Worm (Caenorhabditis elegans) whole organism, L4/young adult: Measurements from ENCODE around the gene slc-25A18.2.

Source experiments
- W03F9.2 ChIP-seq: fragments of 150-350 bp; optimal IDR thresholded peaks from 2 replicates; lab custom pipeline; 2014; ENCODE audit warnings: missing biosample characterization, missing genetic modification characterization
- dao-5 ChIP-seq: sonication (generic microtip); optimal IDR thresholded peaks from 2 replicates; lab custom pipeline; 2016; ENCODE audit warnings: missing genotype, missing genetic modification characterization, moderate library complexity, missing compliant biosample characterization
- him-1 ChIP-seq: sonication (generic microtip); optimal IDR thresholded peaks from 2 replicates; lab custom pipeline; 2016; ENCODE audit warnings: missing genotype, missing genetic modification reagents, missing genetic modification characterization, missing compliant biosample characterization

slc-25A18.2 gene

DNA sequence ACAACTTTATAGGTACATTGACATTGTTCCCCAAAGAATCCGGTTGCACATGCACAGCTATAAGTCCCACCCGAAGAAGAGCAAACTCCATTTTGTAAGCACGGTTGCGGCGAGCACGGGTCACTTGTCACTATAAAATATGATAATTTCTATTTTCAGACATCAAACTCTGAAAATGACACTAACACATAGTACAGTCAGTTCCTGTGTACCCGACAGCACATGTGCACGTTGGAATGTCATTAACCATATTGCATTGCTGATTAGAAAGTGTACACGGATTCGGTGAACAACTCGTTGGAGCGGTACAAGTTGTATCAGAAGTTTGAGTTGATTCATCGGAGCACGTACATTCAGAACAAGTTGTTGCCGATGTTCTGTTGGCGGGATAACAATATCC is 22.4 kb downstream of the slc-25A18.2 start:
- no peak for TF ChIP-seq him-1 (tag; lab: Kevin White, UChicago)

ce11 chrIV:7497750-7498149 is 22.9 kb downstream of the slc-25A18.2 start, which contains the start of gene egas-4:
Gene egas-4 (minus strand): TSS chrIV:7497850.
- TF ChIP-seq dao-5 (tag; lab: Kevin White, UChicago), result no peak
- no peak for TF ChIP-seq him-1 (tag; lab: Kevin White, UChicago)
- TF ChIP-seq W03F9.2 (tag; lab: Kevin White, UChicago), result no peak

DNA sequence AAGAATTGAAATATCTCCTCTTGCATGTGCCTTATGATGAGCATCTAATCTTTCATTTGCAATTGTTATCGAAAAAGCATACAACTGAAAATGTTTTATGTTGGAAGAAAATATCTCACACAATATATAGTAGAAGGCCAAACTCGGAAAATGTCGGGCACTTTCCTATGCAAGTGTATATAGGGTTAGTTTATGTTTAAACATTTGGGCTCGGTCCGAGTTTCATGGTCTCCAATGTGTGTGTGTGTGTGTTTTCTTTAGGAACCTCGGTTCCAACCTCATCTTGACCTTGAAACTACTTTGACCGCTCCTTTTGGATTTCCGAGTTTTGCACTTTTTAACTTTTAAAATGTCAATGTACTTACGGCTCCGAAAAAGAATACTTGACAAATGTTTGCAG is 24.5 kb downstream of the slc-25A18.2 start:
- TF ChIP-seq him-1 (tag; lab: Kevin White, UChicago) (no peak), W03F9.2 (tag; lab: Kevin White, UChicago) (no peak), dao-5 (tag; lab: Kevin White, UChicago) (no peak)

DNA sequence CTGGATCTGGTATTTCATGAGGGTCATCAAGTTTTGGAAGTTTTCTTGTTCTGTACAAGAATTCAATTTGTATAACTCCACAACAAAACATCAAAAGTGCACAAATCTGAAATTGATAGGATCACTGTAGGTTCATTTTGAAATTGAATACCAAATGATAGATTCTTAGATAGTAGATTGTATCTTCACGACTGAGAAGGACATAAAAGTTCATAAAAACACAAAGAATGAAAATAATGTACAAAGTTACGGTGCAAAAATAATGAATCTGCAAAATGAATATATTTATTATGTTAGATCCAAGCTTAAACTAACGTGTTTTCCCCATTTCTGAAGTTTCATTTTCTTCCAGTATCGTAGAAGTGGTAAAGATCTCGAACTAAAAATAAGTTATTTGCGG is 26.1 kb downstream of the slc-25A18.2 start:
- TF ChIP-seq dao-5 (tag; lab: Kevin White, UChicago) (no peak), W03F9.2 (tag; lab: Kevin White, UChicago) (no peak), him-1 (tag; lab: Kevin White, UChicago) (no peak)

DNA sequence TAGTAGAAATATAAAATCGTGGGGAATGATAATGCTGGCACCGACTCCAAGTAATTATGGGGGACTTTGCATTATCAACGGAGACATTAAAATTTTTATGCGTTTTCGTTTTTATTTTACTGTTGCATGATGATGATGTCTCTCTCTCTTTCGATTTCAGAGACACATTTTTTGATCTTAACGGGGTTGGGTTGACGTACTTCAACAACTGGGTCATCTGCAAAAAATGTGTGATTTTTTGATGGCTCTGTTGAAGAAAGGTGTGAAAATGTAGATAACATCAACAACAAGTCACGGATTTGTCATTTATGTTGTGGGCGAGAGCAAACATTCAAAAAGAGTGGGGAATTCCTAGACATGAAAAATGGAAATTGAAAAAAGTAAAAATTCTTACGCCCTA is 26.5 kb downstream of the slc-25A18.2 start, which contains the start of gene F55G1.15:
TSS of gene F55G1.15 (minus strand) at position 101 of the 400 bp plus-strand sequence.
- TF ChIP-seq him-1 (tag; lab: Kevin White, UChicago) (no peak), W03F9.2 (tag; lab: Kevin White, UChicago) (no peak), dao-5 (tag; lab: Kevin White, UChicago) (no peak)

- TF ChIP-seq him-1 (tag; lab: Kevin White, UChicago) (no peak), W03F9.2 (tag; lab: Kevin White, UChicago) (no peak), dao-5 (tag; lab: Kevin White, UChicago) (no peak)
Measured at ce11 chrIV:7503322-7503721, 28.5 kb downstream of the slc-25A18.2 start, which contains the start of gene glt-6. Gene glt-6 (plus strand): TSS chrIV:7503622.

DNA sequence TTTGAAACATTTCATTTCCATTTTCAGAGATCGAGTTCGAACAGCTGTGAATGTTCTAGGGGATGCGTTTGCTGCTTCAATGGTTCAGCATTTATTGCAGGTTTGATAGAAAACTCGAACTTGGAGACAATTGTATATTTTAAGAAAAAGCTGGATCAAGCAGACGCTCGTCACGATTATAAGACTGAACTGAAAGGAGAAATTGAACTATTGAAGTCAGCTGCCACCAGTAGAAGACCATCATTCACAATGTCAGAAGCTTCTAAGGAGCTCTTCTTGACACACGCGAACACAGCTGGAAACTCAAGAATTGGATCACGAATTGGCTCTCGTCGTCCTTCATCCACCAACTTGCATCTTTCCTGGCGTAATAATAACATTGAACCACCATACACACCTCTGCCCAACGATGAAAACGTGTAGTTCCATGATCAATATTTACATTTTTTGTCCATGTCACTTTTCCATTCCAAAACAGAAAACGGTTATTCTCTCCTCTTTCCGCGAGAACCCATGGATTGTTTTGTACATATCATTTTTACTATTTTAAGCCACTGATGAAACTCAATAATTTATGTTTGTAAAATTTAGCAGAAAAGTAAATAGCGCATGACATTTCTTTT is 31.1 kb downstream of the slc-25A18.2 start:
- no peak for TF ChIP-seq him-1 (tag; lab: Kevin White, UChicago)
- no peak for TF ChIP-seq dao-5 (tag; lab: Kevin White, UChicago)
- no peak for TF ChIP-seq W03F9.2 (tag; lab: Kevin White, UChicago)

DNA sequence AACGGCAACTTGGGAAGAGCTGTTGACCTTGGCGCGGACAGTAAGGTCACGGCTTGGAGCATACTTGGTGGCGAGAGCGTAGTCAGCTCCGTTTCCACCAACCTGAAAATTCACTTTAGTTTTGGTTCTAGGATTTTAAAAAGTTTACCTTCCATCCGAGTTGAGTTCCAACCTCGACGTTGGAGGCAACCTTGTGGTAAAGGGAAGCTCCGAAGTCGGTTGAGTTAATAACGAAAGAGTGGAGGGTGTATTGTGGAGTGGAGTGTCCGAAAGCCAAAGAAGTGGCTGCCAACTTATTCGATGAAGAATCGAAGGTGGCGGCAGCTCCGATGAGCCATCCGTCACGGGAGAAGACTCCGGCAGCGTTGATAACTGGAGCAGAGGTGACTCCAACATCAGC is 31.9 kb downstream of the slc-25A18.2 start:
- no peak for TF ChIP-seq W03F9.2 (tag; lab: Kevin White, UChicago)
- TF ChIP-seq him-1 (tag; lab: Kevin White, UChicago), result no peak
- TF ChIP-seq dao-5 (tag; lab: Kevin White, UChicago), result no peak

- TF ChIP-seq him-1 (tag; lab: Kevin White, UChicago) (no peak), dao-5 (tag; lab: Kevin White, UChicago) (no peak), W03F9.2 (tag; lab: Kevin White, UChicago) (no peak)
Measured at ce11 chrIV:7507305-7507704, 32.5 kb downstream of the slc-25A18.2 start.

DNA sequence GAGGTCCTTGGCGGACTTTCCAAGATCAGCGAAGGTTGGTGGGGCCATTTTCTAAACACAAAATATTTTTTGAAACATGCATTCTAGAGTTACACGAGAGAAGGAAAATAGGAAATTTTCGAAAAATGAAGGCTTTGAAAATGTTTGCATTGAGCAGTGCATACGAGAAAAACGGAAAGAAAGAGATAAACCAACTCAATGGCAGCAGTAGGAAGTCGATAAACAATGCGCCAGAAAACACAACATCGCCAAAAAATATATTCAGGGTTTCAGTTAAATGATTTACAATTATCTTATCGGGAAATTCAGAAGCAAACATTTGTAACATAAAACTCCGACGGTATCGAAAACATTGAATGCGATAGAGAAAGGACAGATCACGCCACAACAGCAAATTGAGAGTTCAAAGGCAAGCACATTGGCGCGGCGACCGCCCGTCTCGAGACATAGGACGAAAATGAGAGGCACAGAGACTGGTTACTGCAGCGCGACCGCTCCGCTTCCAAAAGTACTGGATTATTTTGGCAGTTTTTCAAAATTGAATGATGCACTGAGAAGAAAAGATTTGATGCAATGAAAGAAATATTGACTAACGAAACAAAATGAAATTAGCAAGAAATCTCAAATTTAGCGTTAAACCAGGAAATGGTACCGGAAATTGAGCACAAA is 33.1 kb downstream of the slc-25A18.2 start, which contains the start of the genes vdac-1 and R05G6.5:
TSS of gene vdac-1 (minus strand) at position 51 of the 669 bp plus-strand sequence.
TSS of gene R05G6.5 (plus strand) at position 527 of the 669 bp plus-strand sequence.
- TF ChIP-seq W03F9.2 (tag; lab: Kevin White, UChicago), result no peak
- TF ChIP-seq dao-5 (tag; lab: Kevin White, UChicago), result no peak
- no peak for TF ChIP-seq him-1 (tag; lab: Kevin White, UChicago)

ce11 chrIV:7508850-7509249 is 34.0 kb downstream of the slc-25A18.2 start:
- TF ChIP-seq him-1 (tag; lab: Kevin White, UChicago) (no peak), dao-5 (tag; lab: Kevin White, UChicago) (no peak), W03F9.2 (tag; lab: Kevin White, UChicago) (no peak)

- TF ChIP-seq dao-5 (tag; lab: Kevin White, UChicago) (no peak), him-1 (tag; lab: Kevin White, UChicago) (no peak), W03F9.2 (tag; lab: Kevin White, UChicago) (no peak)
Measured at ce11 chrIV:7510829-7511228, 36.0 kb downstream of the slc-25A18.2 start.

- TF ChIP-seq dao-5 (tag; lab: Kevin White, UChicago) (no peak), him-1 (tag; lab: Kevin White, UChicago) (no peak), W03F9.2 (tag; lab: Kevin White, UChicago) (no peak)
Measured at ce11 chrIV:7512617-7513233, 37.9 kb downstream of the slc-25A18.2 start, which contains the start of the genes plc-4 and R05G6.4. Gene plc-4 (minus strand): TSS chrIV:7512667. Gene R05G6.4 (plus strand): TSS chrIV:7513233.
